Fruit fly (Drosophila melanogaster) whole organism, embryonic: ENCODE results near the gene Pgant2.

Experiments used
- Atf3 ChIP-seq: fragments of 200-800 bp; sonication (Bioruptor generic); optimal IDR thresholded peaks from 3 replicates; lab custom pipeline; 2016; ENCODE audit warnings: missing biosample characterization, missing genetic modification characterization
- B-H2 ChIP-seq: fragments of 200-800 bp; sonication (Bioruptor generic); optimal IDR thresholded peaks from 2 replicates; lab custom pipeline; 2018; ENCODE audit warnings: missing biosample characterization, mild to moderate bottlenecking, missing genetic modification characterization
- CG12236 ChIP-seq: fragments of 200-800 bp; sonication (Bioruptor generic); optimal IDR thresholded peaks from 2 replicates; lab custom pipeline; 2016; ENCODE audit warnings: missing biosample characterization, missing genetic modification characterization
- CG13123 ChIP-seq: fragments of 200-800 bp; sonication (Bioruptor generic); optimal IDR thresholded peaks from 2 replicates; lab custom pipeline; 2016; ENCODE audit warnings: missing biosample characterization, missing genetic modification characterization
- CG13296 ChIP-seq: fragments of 200-800 bp; sonication (Bioruptor generic); optimal IDR thresholded peaks from 3 replicates; lab custom pipeline; 2018; ENCODE audit warnings: missing biosample characterization, mild to moderate bottlenecking, missing genetic modification characterization
- CG15601 ChIP-seq: fragments of 200-800 bp; sonication (Bioruptor generic); optimal IDR thresholded peaks from 3 replicates; lab custom pipeline; 2019; ENCODE audit warnings: missing biosample characterization, mild to moderate bottlenecking, missing genetic modification characterization, moderate library complexity
- CG1603 ChIP-seq: fragments of 200-800 bp; sonication (Bioruptor generic); optimal IDR thresholded peaks from 2 replicates; lab custom pipeline; 2019; ENCODE audit warnings: missing biosample characterization, mild to moderate bottlenecking, missing genetic modification characterization, moderate library complexity
- CG16813 ChIP-seq: fragments of 200-800 bp; sonication (Bioruptor generic); IDR thresholded peaks from 3 replicates; pipeline ENCODE4 v1.3.6; 2022; ENCODE audit warnings: missing biosample characterization, missing genetic modification characterization; ENCODE audit not compliant: partially characterized antibody
- CG16863 ChIP-seq: fragments of 200-800 bp; sonication (Bioruptor generic); optimal IDR thresholded peaks from 3 replicates; lab custom pipeline; 2016; ENCODE audit warnings: missing biosample characterization, missing genetic modification characterization
- CG18599 ChIP-seq: fragments of 200-800 bp; sonication (Bioruptor generic); optimal IDR thresholded peaks from 3 replicates; lab custom pipeline; 2017; ENCODE audit warnings: missing biosample characterization, missing genetic modification characterization, mild to moderate bottlenecking, moderate library complexity, missing genetic modification reagents
- CG2129 ChIP-seq: fragments of 200-800 bp; sonication (Bioruptor generic); IDR thresholded peaks from 2 replicates; pipeline ENCODE4 v1.3.6; 2022; ENCODE audit warnings: missing biosample characterization, missing genetic modification characterization; ENCODE audit not compliant: partially characterized antibody
- CG2875 ChIP-seq: fragments of 200-800 bp; sonication (Bioruptor generic); optimal IDR thresholded peaks from 2 replicates; lab custom pipeline; 2017; ENCODE audit warnings: missing biosample characterization, mild to moderate bottlenecking, missing genetic modification characterization, missing genetic modification reagents
- CG2889 ChIP-seq: fragments of 200-800 bp; sonication (Bioruptor generic); IDR thresholded peaks from 3 replicates; pipeline ENCODE4 v1.3.6; 2022; ENCODE audit warnings: missing biosample characterization, missing genetic modification characterization
- CG34224 ChIP-seq: fragments of 200-800 bp; sonication (Bioruptor generic); IDR thresholded peaks from 3 replicates; pipeline ENCODE4 v1.3.6; 2022; ENCODE audit warnings: missing biosample characterization, missing genetic modification characterization; ENCODE audit not compliant: partially characterized antibody
- CG4328 ChIP-seq: fragments of 200-800 bp; sonication (Bioruptor generic); optimal IDR thresholded peaks from 3 replicates; lab custom pipeline; 2017; ENCODE audit warnings: missing biosample characterization, missing genetic modification reagents, missing genetic modification characterization
- CG4820 ChIP-seq: fragments of 200-800 bp; sonication (Bioruptor generic); optimal IDR thresholded peaks from 3 replicates; lab custom pipeline; 2016; ENCODE audit warnings: missing biosample characterization, missing genetic modification characterization
- CG6765 ChIP-seq: fragments of 200-800 bp; sonication (Bioruptor generic); optimal IDR thresholded peaks from 3 replicates; lab custom pipeline; 2017; ENCODE audit warnings: missing biosample characterization, mild to moderate bottlenecking, missing genetic modification characterization
- Camta ChIP-seq: fragments of 200-800 bp; sonication (Bioruptor generic); optimal IDR thresholded peaks from 2 replicates; lab custom pipeline; 2016; ENCODE audit warnings: missing biosample characterization, missing genetic modification characterization
- CrebB ChIP-seq: fragments of 200-800 bp; sonication (Bioruptor generic); optimal IDR thresholded peaks from 3 replicates; lab custom pipeline; 2018; ENCODE audit warnings: missing biosample characterization, mild to moderate bottlenecking, missing genetic modification characterization
- E2f1 ChIP-seq: fragments of 200-800 bp; sonication (Bioruptor generic); IDR thresholded peaks from 2 replicates; pipeline ENCODE4 v1.3.6; 2022; ENCODE audit warnings: missing biosample characterization, missing genetic modification characterization
- Eip74EF ChIP-seq, 2 experiments: fragments of 200-800 bp in 1 of 2; fragments of >200 bp in 1 of 2; sonication (Bioruptor generic) in 1 of 2; optimal IDR thresholded peaks; 2 replicates each; lab custom pipeline; 2017 to 2019; ENCODE audit warnings: missing biosample characterization in 2 of 2, missing genetic modification characterization in 2 of 2, mild to moderate bottlenecking in 1 of 2, moderate library complexity in 1 of 2
- Elba2 ChIP-seq: fragments of 200-800 bp; sonication (Bioruptor generic); optimal IDR thresholded peaks from 3 replicates; lab custom pipeline; 2016; ENCODE audit warnings: missing biosample characterization, missing genetic modification characterization
- Hmx ChIP-seq: fragments of 200-800 bp; sonication (Bioruptor generic); optimal IDR thresholded peaks from 2 replicates; lab custom pipeline; 2016; ENCODE audit warnings: missing biosample characterization, missing genetic modification characterization
- Nf-YA ChIP-seq: fragments of 200-800 bp; sonication (Bioruptor generic); IDR thresholded peaks from 2 replicates; pipeline ENCODE4 v1.3.6; 2022; ENCODE audit warnings: missing biosample characterization, missing genetic modification characterization
- PHDP ChIP-seq: fragments of 200-800 bp; sonication (Bioruptor generic); optimal IDR thresholded peaks from 3 replicates; lab custom pipeline; 2018; ENCODE audit warnings: missing biosample characterization, mild to moderate bottlenecking, missing genetic modification characterization, moderate library complexity
- Side ChIP-seq: fragments of 200-800 bp; sonication (Bioruptor generic); optimal IDR thresholded peaks from 2 replicates; lab custom pipeline; 2016; ENCODE audit warnings: missing biosample characterization, missing genetic modification characterization
- Trl ChIP-seq, 3 experiments: fragments of >200 bp in 2 of 3; fragments of 200-800 bp in 1 of 3; sonication (Bioruptor generic) in 1 of 3; optimal IDR thresholded peaks; 2 replicates in 1 of 3; 3 replicates in 2 of 3; lab custom pipeline; 2016 to 2017; ENCODE audit warnings: missing biosample characterization in 1 of 3, missing genetic modification characterization in 1 of 3
- cad ChIP-seq: fragments of >200 bp; optimal IDR thresholded peaks from 2 replicates; lab custom pipeline; 2017; ENCODE audit warnings: missing biosample characterization, missing genetic modification characterization
- crol ChIP-seq: fragments of 200-800 bp; sonication (Bioruptor generic); IDR thresholded peaks from 2 replicates; pipeline ENCODE4 v1.3.6; 2022; ENCODE audit warnings: missing biosample characterization, missing genetic modification characterization
- fd3F ChIP-seq: fragments of 200-800 bp; sonication (Bioruptor generic); optimal IDR thresholded peaks from 2 replicates; lab custom pipeline; 2018; ENCODE audit warnings: missing biosample characterization, mild to moderate bottlenecking, missing genetic modification characterization, moderate library complexity
- gro ChIP-seq: fragments of 200-800 bp; sonication (Bioruptor generic); optimal IDR thresholded peaks from 2 replicates; lab custom pipeline; 2016; ENCODE audit warnings: missing biosample characterization, missing genetic modification characterization
- inv ChIP-seq: fragments of 200-800 bp; sonication (Bioruptor generic); IDR thresholded peaks from 2 replicates; pipeline ENCODE4 v1.3.6; 2022; ENCODE audit warnings: missing biosample characterization, missing genetic modification characterization; ENCODE audit not compliant: partially characterized antibody
- jigr1 ChIP-seq: fragments of 200-800 bp; sonication (Bioruptor generic); IDR thresholded peaks from 3 replicates; pipeline ENCODE4 v1.3.6; 2022; ENCODE audit warnings: missing biosample characterization, missing genetic modification characterization
- kni ChIP-seq: fragments of 200-800 bp; sonication (Bioruptor generic); optimal IDR thresholded peaks from 3 replicates; lab custom pipeline; 2017; ENCODE audit warnings: mild to moderate bottlenecking, missing biosample characterization, missing genetic modification reagents, missing genetic modification characterization
- lbe ChIP-seq: fragments of 200-800 bp; sonication (Bioruptor generic); optimal IDR thresholded peaks from 2 replicates; lab custom pipeline; 2016; ENCODE audit warnings: missing biosample characterization, mild to moderate bottlenecking, missing genetic modification characterization
- nerfin-2 ChIP-seq: fragments of 200-800 bp; sonication (Bioruptor generic); IDR thresholded peaks from 2 replicates; pipeline ENCODE4 v1.3.6; 2022; ENCODE audit warnings: missing biosample characterization, missing genetic modification characterization; ENCODE audit not compliant: partially characterized antibody
- oc ChIP-seq: fragments of 200-800 bp; sonication (Bioruptor generic); optimal IDR thresholded peaks from 2 replicates; lab custom pipeline; 2018; ENCODE audit warnings: missing biosample characterization, mild to moderate bottlenecking, missing genetic modification characterization, moderate library complexity
- otp ChIP-seq: fragments of 200-800 bp; sonication (Bioruptor generic); IDR thresholded peaks from 3 replicates; pipeline ENCODE4, ENCODE4 v1.3.6; 2022; ENCODE audit warnings: missing biosample characterization, missing genetic modification characterization
- peb ChIP-seq: fragments of 200-800 bp; sonication (Bioruptor generic); IDR thresholded peaks from 2 replicates; pipeline ENCODE4 v1.3.6; 2022; ENCODE audit warnings: missing biosample characterization, missing genetic modification characterization
- pho ChIP-seq: fragments of 200-800 bp; sonication (Bioruptor generic); optimal IDR thresholded peaks from 2 replicates; lab custom pipeline; 2016; ENCODE audit warnings: missing biosample characterization, missing genetic modification characterization
- psq ChIP-seq: fragments of 200-800 bp; sonication (Bioruptor generic); optimal IDR thresholded peaks from 2 replicates; lab custom pipeline; 2017; ENCODE audit warnings: missing biosample characterization, missing genetic modification characterization
- schlank ChIP-seq: fragments of 200-800 bp; sonication (Bioruptor generic); optimal IDR thresholded peaks from 2 replicates; lab custom pipeline; 2018; ENCODE audit warnings: missing biosample characterization, mild to moderate bottlenecking, missing genetic modification characterization
- scrt ChIP-seq: fragments of 200-800 bp; sonication (Bioruptor generic); optimal IDR thresholded peaks from 2 replicates; lab custom pipeline; 2018; ENCODE audit warnings: missing biosample characterization, mild to moderate bottlenecking, missing genetic modification characterization, moderate library complexity
- sim ChIP-seq: fragments of 200-800 bp; sonication (Bioruptor generic); IDR thresholded peaks from 2 replicates; pipeline ENCODE4 v1.3.6; 2022; ENCODE audit warnings: missing biosample characterization, missing genetic modification characterization
- sima ChIP-seq: fragments of 200-800 bp; sonication (Bioruptor generic); optimal IDR thresholded peaks from 2 replicates; lab custom pipeline; 2016; ENCODE audit warnings: missing biosample characterization, missing genetic modification characterization
- sqz ChIP-seq: fragments of 200-800 bp; sonication (Bioruptor generic); optimal IDR thresholded peaks from 3 replicates; lab custom pipeline; 2018; ENCODE audit warnings: missing biosample characterization, mild to moderate bottlenecking, missing genetic modification characterization
- toy ChIP-seq: fragments of 200-800 bp; sonication (Bioruptor generic); IDR thresholded peaks from 2 replicates; pipeline ENCODE4 v1.3.6; 2022; ENCODE audit warnings: missing biosample characterization, missing genetic modification characterization
- unc-4 ChIP-seq: fragments of 200-800 bp; sonication (Bioruptor generic); IDR thresholded peaks from 2 replicates; pipeline ENCODE4 v1.3.6; 2022; ENCODE audit warnings: missing biosample characterization, missing genetic modification characterization; ENCODE audit not compliant: partially characterized antibody
- unpg ChIP-seq: fragments of 200-800 bp; sonication (Bioruptor generic); optimal IDR thresholded peaks from 3 replicates; lab custom pipeline; 2018; ENCODE audit warnings: missing biosample characterization, mild to moderate bottlenecking, missing genetic modification characterization, moderate library complexity
- zen ChIP-seq: fragments of 200-800 bp; sonication (Bioruptor generic); optimal IDR thresholded peaks from 3 replicates; lab custom pipeline; 2018; ENCODE audit warnings: missing biosample characterization, mild to moderate bottlenecking, missing genetic modification characterization, moderate library complexity

The Pgant2 gene

dm6 chr2L:3444789-3445188 lies 18.3 kb upstream of the Pgant2 start (continued):
- TF ChIP-seq CG2875 (GFP tag; lab: Kevin White, UChicago) (peak; percentile 23), PHDP (tag; lab: Kevin White, UChicago) (peak; percentile 22), nerfin-2 (GFP tag; lab: Robert Waterston, UW) (no peak), fd3F (GFP tag; lab: Kevin White, UChicago) (no peak), CG2129 (no peak), CG6765 (no peak), CG2889 (GFP tag; lab: Robert Waterston, UW) (0 out of 3 replicates have a peak, but pooled peaks have one; percentile 47), sqz (GFP tag; lab: Kevin White, UChicago) (no peak), CG1603 (tag; lab: Kevin White, UChicago) (peak; percentile 72), pho (no peak), kni (GFP tag; lab: Kevin White, UChicago) (no peak), zen (tag; lab: Kevin White, UChicago) (peak; percentile 56), peb (no peak), cad (GFP tag; lab: Kevin White, UChicago) (no peak), Eip74EF (GFP tag; optimal IDR thresholded peaks at IDR 0.05; lab: Kevin White, UChicago) (no peak), CG13296 (no peak), CG4328 (no peak), sim (GFP tag; lab: Robert Waterston, UW) (peak; percentile 39; the same call in 1 of the 2 replicates), Trl (optimal IDR thresholded peaks at IDR 0.05; lab: Kevin White, UChicago) (no peak), Trl (GFP tag; optimal IDR thresholded peaks at IDR 0.05; lab: Kevin White, UChicago) (peak; percentile 7), CG12236 (GFP tag; lab: Kevin White, UChicago) (no peak), Camta (GFP tag; lab: Kevin White, UChicago) (peak; percentile 21), schlank (tag; lab: Kevin White, UChicago) (no peak), oc (no peak), CG16813 (no peak), gro (GFP tag; lab: Kevin White, UChicago) (no peak), lbe (GFP tag; lab: Kevin White, UChicago) (no peak), CG15601 (no peak), Atf3 (peak; percentile 17), toy (GFP tag; lab: Robert Waterston, UW) (0 out of 2 replicates have a peak, but pooled peaks have one; percentile 48), CG4820 (GFP tag; lab: Kevin White, UChicago) (peak; percentile 28), Side (GFP tag; lab: Kevin White, UChicago) (peak; percentile 2), crol (GFP tag; lab: Robert Waterston, UW) (no peak), CG13123 (GFP tag; lab: Kevin White, UChicago) (no peak), Elba2 (GFP tag; lab: Kevin White, UChicago) (no peak), CG34224 (GFP tag; lab: Robert Waterston, UW) (no peak), Nf-YA (GFP tag; lab: Robert Waterston, UW) (peak; percentile 38; the same call in 1 of the 2 replicates), inv (GFP tag; lab: Robert Waterston, UW) (no peak), jigr1 (GFP tag; lab: Robert Waterston, UW) (no peak), CrebB (no peak), unpg (GFP tag; lab: Kevin White, UChicago) (no peak), B-H2 (GFP tag; lab: Kevin White, UChicago) (no peak), CG16863 (GFP tag; lab: Kevin White, UChicago) (no peak), sima (GFP tag; lab: Kevin White, UChicago) (no peak), otp (GFP tag; lab: Robert Waterston, UW) (peak; percentile 67; the same call in 1 of the 3 replicates), Hmx (GFP tag; lab: Kevin White, UChicago) (no peak), scrt (GFP tag; lab: Kevin White, UChicago) (no peak), unc-4 (GFP tag; lab: Robert Waterston, UW) (no peak), CG18599 (GFP tag; lab: Kevin White, UChicago) (no peak), E2f1 (GFP tag; lab: Robert Waterston, UW) (peak; percentile 45; the same call in 1 of the 2 replicates), psq (GFP tag; lab: Kevin White, UChicago) (no peak)
